Worm (Caenorhabditis elegans): ENCODE results near the gene C14B9.10.

C14B9.10 gene

ce11 chrIII:8144574-8145065 lies 14.0 kb downstream of the C14B9.10 start, which contains the start of the genes C14B9.8 and mrpl-18:
Gene C14B9.8 (minus strand): TSS chrIII:8144629.
Gene mrpl-18 (plus strand): TSS chrIII:8145015.
- TF ChIP-seq xbp-1 (tag; optimal IDR thresholded peaks at IDR 0.05) = peak; percentile 80
- TF ChIP-seq grh-1 (GFP tag; IDR thresholded peaks at IDR 0.05) = peak; percentile 59
- peak; percentile 67 for TF ChIP-seq nhr-20 (tag; optimal IDR thresholded peaks at IDR 0.05)
- TF ChIP-seq efl-1 (optimal IDR thresholded peaks at IDR 0.05) = peak; percentile 69 to 73
- TF ChIP-seq efl-1 (GFP tag; optimal IDR thresholded peaks at IDR 0.05 in 1 of 2) = peak; percentile 66 to 97
- TF ChIP-seq efl-3 (GFP tag; optimal IDR thresholded peaks at IDR 0.05) = no peak
- TF ChIP-seq aly-2 (tag; optimal IDR thresholded peaks at IDR 0.05) = peak; percentile 22
- peak; percentile 88 for TF ChIP-seq nhr-47 (tag; optimal IDR thresholded peaks at IDR 0.05)
- peak; percentile 6 for TF ChIP-seq zip-4 (GFP tag; optimal IDR thresholded peaks at IDR 0.05)
- no peak for TF ChIP-seq ama-1 (optimal IDR thresholded peaks at IDR 0.05)
- TF ChIP-seq tbx-2 (tag; optimal IDR thresholded peaks at IDR 0.05) = peak; percentile 83
- peak; percentile 50 for TF ChIP-seq lin-13 (GFP tag; optimal IDR thresholded peaks at IDR 0.05)
- peak; percentile 62 for TF ChIP-seq lin-14 (GFP tag; optimal IDR thresholded peaks at IDR 0.05)
- peak; percentile 64; the same call in 1 of the 2 replicates for TF ChIP-seq mab-9 (GFP tag; IDR thresholded peaks at IDR 0.05)
- no peak for TF ChIP-seq ces-1 (GFP tag; optimal IDR thresholded peaks at IDR 0.05)
- peak; percentile 94 for TF ChIP-seq irx-1 (tag; optimal IDR thresholded peaks at IDR 0.05)
- TF ChIP-seq mdl-1 (tag; optimal IDR thresholded peaks at IDR 0.05) = peak in 1 of 2 experiments; percentile 54
- TF ChIP-seq elt-3 (tag; optimal IDR thresholded peaks at IDR 0.05) = peak in 2 of 6 experiments; percentile 20 to 43
- no peak for TF ChIP-seq hlh-17 (GFP tag; optimal IDR thresholded peaks at IDR 0.05; ENCODE audit: borderline replicate concordance)
- peak; percentile 73 for TF ChIP-seq snu-23 (GFP tag; optimal IDR thresholded peaks at IDR 0.05)
- no peak for TF ChIP-seq ceh-8 (GFP tag; optimal IDR thresholded peaks at IDR 0.05)
- peak; percentile 43 for TF ChIP-seq F16B12.6 (tag; optimal IDR thresholded peaks at IDR 0.05)
- peak; percentile 70 for TF ChIP-seq nhr-19 (GFP tag; conservative IDR thresholded peaks at IDR 0.05)
- no peak for TF ChIP-seq unc-62 (GFP tag; optimal IDR thresholded peaks at IDR 0.05)
- peak; percentile 54 for TF ChIP-seq lin-39 (tag; optimal IDR thresholded peaks at IDR 0.05)
- peak; percentile 95 for TF ChIP-seq lir-3 (tag; optimal IDR thresholded peaks at IDR 0.05; ENCODE audit: poor library complexity)
- no peak for TF ChIP-seq blmp-1 (tag; optimal IDR thresholded peaks at IDR 0.05)
- TF ChIP-seq ceh-90 (tag; optimal IDR thresholded peaks at IDR 0.05) = peak; percentile 93
- TF ChIP-seq elt-2 (tag; optimal IDR thresholded peaks at IDR 0.05) = peak; percentile 47
- no peak for TF ChIP-seq unc-130 (tag; optimal IDR thresholded peaks at IDR 0.05)
- peak; percentile 99 for TF ChIP-seq rnt-1 (tag; optimal IDR thresholded peaks at IDR 0.05)
- peak in 1 of 2 experiments; percentile 89 for TF ChIP-seq ztf-11 (tag; optimal IDR thresholded peaks at IDR 0.05)
- TF ChIP-seq dpl-1 (GFP tag; optimal IDR thresholded peaks at IDR 0.05) = peak; percentile 54 to 71 (median 69)
- TF ChIP-seq nhr-90 (tag; optimal IDR thresholded peaks at IDR 0.05; ENCODE audit: poor library complexity) = peak; percentile 89
- no peak for TF ChIP-seq vab-15 (tag; optimal IDR thresholded peaks at IDR 0.05)
- TF ChIP-seq ceh-82 (tag; optimal IDR thresholded peaks at IDR 0.05) = peak; percentile 26 to 72 (median 37)
- no peak for TF ChIP-seq sup-37 (GFP tag; optimal IDR thresholded peaks at IDR 0.05)
- peak; percentile 61 for TF ChIP-seq unc-98 (GFP tag; IDR thresholded peaks at IDR 0.05)
- no peak for TF ChIP-seq alr-1 (tag; optimal IDR thresholded peaks at IDR 0.05; ENCODE audit: borderline replicate concordance)
- TF ChIP-seq nhr-77 (tag; optimal IDR thresholded peaks at IDR 0.05) = no peak
- no peak for TF ChIP-seq ceh-63 (GFP tag; optimal IDR thresholded peaks at IDR 0.05)
- no peak for TF ChIP-seq hpl-2 (GFP tag; optimal IDR thresholded peaks at IDR 0.05)
- TF ChIP-seq C16A3.4 (tag; optimal IDR thresholded peaks at IDR 0.05) = peak; percentile 29
- peak; percentile 18; the same call in 1 of the 2 replicates for TF ChIP-seq ceh-88 (GFP tag; IDR thresholded peaks at IDR 0.05)
- peak; percentile 78 to 82 for TF ChIP-seq lsy-2 (tag; optimal IDR thresholded peaks at IDR 0.05)
- TF ChIP-seq unc-86 (tag; optimal IDR thresholded peaks at IDR 0.05) = peak; percentile 57
- TF ChIP-seq Y116A8C.19 (tag; optimal IDR thresholded peaks at IDR 0.05; ENCODE audit: borderline replicate concordance) = peak; percentile 63
- peak; percentile 87 for TF ChIP-seq nhr-85 (tag)
- TF ChIP-seq sptf-1 (tag; optimal IDR thresholded peaks at IDR 0.05) = no peak
- TF ChIP-seq C04F5.9 (tag; optimal IDR thresholded peaks at IDR 0.05) = peak; percentile 78
- TF ChIP-seq nhr-28 (tag; optimal IDR thresholded peaks at IDR 0.05) = no peak
- TF ChIP-seq snpc-4 (tag; optimal IDR thresholded peaks at IDR 0.05) = peak; percentile 47

Data from whole organism, L1 larva.